Fruit fly (Drosophila melanogaster) whole organism, adult: ENCODE results near the gene GstZ1.
A peak's percentile ranks its signal among the peaks of the same experiment; 100 is the strongest.

Experiments
- CG11617 ChIP-seq: fragments of 200-800 bp; sonication (Bioruptor generic); optimal IDR thresholded peaks from 2 replicates; lab custom pipeline; 2017; ENCODE audit warnings: mild to moderate bottlenecking, missing biosample characterization, missing genetic modification reagents, missing genetic modification characterization
- CG12768 ChIP-seq: fragments of 200-800 bp; sonication (Bioruptor generic); optimal IDR thresholded peaks from 2 replicates; lab custom pipeline; 2017; ENCODE audit warnings: missing biosample characterization, missing genetic modification characterization, mild to moderate bottlenecking, moderate library complexity, missing genetic modification reagents
- CG14711 ChIP-seq: fragments of 200-800 bp; sonication (Bioruptor generic); optimal IDR thresholded peaks from 2 replicates; lab custom pipeline; 2018; ENCODE audit warnings: missing biosample characterization, mild to moderate bottlenecking, missing genetic modification characterization, moderate library complexity
- CG1620 ChIP-seq: fragments of 200-800 bp; sonication (Bioruptor generic); optimal IDR thresholded peaks from 2 replicates; lab custom pipeline; 2016; ENCODE audit warnings: missing biosample characterization, missing genetic modification characterization
- CG33017 ChIP-seq: fragments of 200-800 bp; sonication (Bioruptor generic); optimal IDR thresholded peaks from 2 replicates; lab custom pipeline; 2018; ENCODE audit warnings: missing biosample characterization, mild to moderate bottlenecking, missing genetic modification characterization, moderate library complexity
- CG5204 ChIP-seq: fragments of 200-800 bp; sonication (Bioruptor generic); optimal IDR thresholded peaks from 2 replicates; lab custom pipeline; 2016; ENCODE audit warnings: missing biosample characterization, missing genetic modification characterization
- CG7045 ChIP-seq: fragments of 200-800 bp; sonication (Bioruptor generic); optimal IDR thresholded peaks from 2 replicates; lab custom pipeline; 2017; ENCODE audit warnings: missing biosample characterization, mild to moderate bottlenecking, missing genetic modification characterization
- CG7101 ChIP-seq: fragments of 200-800 bp; sonication (Bioruptor generic); optimal IDR thresholded peaks from 2 replicates; lab custom pipeline; 2018; ENCODE audit warnings: missing biosample characterization, mild to moderate bottlenecking, missing genetic modification characterization, moderate library complexity
- Clk ChIP-seq: fragments of 200-800 bp; sonication (Bioruptor generic); optimal IDR thresholded peaks from 2 replicates; lab custom pipeline; 2017; ENCODE audit warnings: missing biosample characterization, missing genetic modification characterization
- Crg-1 ChIP-seq: fragments of 200-800 bp; sonication (Bioruptor generic); optimal IDR thresholded peaks from 2 replicates; lab custom pipeline; 2016; ENCODE audit warnings: missing biosample characterization, missing genetic modification characterization
- Hr96 ChIP-seq: fragments of 200-800 bp; sonication (Bioruptor generic); optimal IDR thresholded peaks from 2 replicates; lab custom pipeline; 2016; ENCODE audit warnings: missing biosample characterization, missing genetic modification characterization
- Mnt ChIP-seq: fragments of 200-800 bp; sonication (Bioruptor generic); optimal IDR thresholded peaks from 2 replicates; lab custom pipeline; 2016; ENCODE audit warnings: missing biosample characterization, mild to moderate bottlenecking, missing genetic modification characterization
- bab1 ChIP-seq: fragments of 200-800 bp; sonication (Bioruptor generic); optimal IDR thresholded peaks from 3 replicates; lab custom pipeline; 2019; ENCODE audit warnings: missing biosample characterization, mild to moderate bottlenecking, missing genetic modification characterization, moderate library complexity
- cic ChIP-seq: fragments of 200-800 bp; sonication (Bioruptor generic); optimal IDR thresholded peaks from 2 replicates; lab custom pipeline; 2017; ENCODE audit warnings: missing biosample characterization, mild to moderate bottlenecking, missing genetic modification characterization, moderate library complexity
- cnc ChIP-seq, 2 experiments: fragments of >200 bp; optimal IDR thresholded peaks; 2 replicates each; lab custom pipeline; 2017
- kay ChIP-seq: fragments of 200-800 bp; sonication (Bioruptor generic); peaks from one replicate; lab custom pipeline; 2016; ENCODE audit warnings: missing biosample characterization, missing genetic modification characterization, borderline replicate concordance
- ovo ChIP-seq: fragments of 200-800 bp; sonication (Bioruptor generic); optimal IDR thresholded peaks from 2 replicates; lab custom pipeline; 2016; ENCODE audit warnings: missing biosample characterization, missing genetic modification characterization
- pad ChIP-seq: fragments of 200-800 bp; sonication (Bioruptor generic); optimal IDR thresholded peaks from 3 replicates; lab custom pipeline; 2017; ENCODE audit warnings: missing biosample characterization, missing genetic modification characterization, mild to moderate bottlenecking, moderate library complexity, missing genetic modification reagents
- tj ChIP-seq: fragments of 200-800 bp; sonication (Bioruptor generic); optimal IDR thresholded peaks from 3 replicates; lab custom pipeline; 2017; ENCODE audit warnings: missing biosample characterization, mild to moderate bottlenecking, missing genetic modification characterization, moderate library complexity
- toe ChIP-seq: fragments of 200-800 bp; sonication (Bioruptor generic); optimal IDR thresholded peaks from 2 replicates; lab custom pipeline; 2016; ENCODE audit warnings: missing biosample characterization, missing genetic modification characterization

GstZ1 gene

dm6 chr3R:9456373-9456772, at the start of gene GstZ1:
Gene GstZ1 (minus strand): TSS chr3R:9456546.
- TF ChIP-seq Hr96 (GFP tag; lab: Kevin White, UChicago) (no peak), CG14711 (no peak), CG1620 (GFP tag; lab: Kevin White, UChicago) (no peak), cic (GFP tag; lab: Kevin White, UChicago) (peak; percentile 2), Mnt (GFP tag; lab: Kevin White, UChicago) (no peak), CG33017 (no peak), tj (GFP tag; lab: Kevin White, UChicago) (no peak), cnc (optimal IDR thresholded peaks at IDR 0.05; lab: Kevin White, UChicago) (no peak), toe (GFP tag; lab: Kevin White, UChicago) (no peak), bab1 (peak; percentile 33), CG11617 (GFP tag; lab: Kevin White, UChicago) (no peak)

- TF ChIP-seq ovo (GFP tag; lab: Kevin White, UChicago) (no peak), Clk (GFP tag; lab: Kevin White, UChicago) (no peak), CG11617 (GFP tag; lab: Kevin White, UChicago) (no peak), tj (GFP tag; lab: Kevin White, UChicago) (no peak), toe (GFP tag; lab: Kevin White, UChicago) (no peak), cnc (optimal IDR thresholded peaks at IDR 0.05; lab: Kevin White, UChicago) (no peak), bab1 (peak; percentile 66), kay (GFP tag; lab: Kevin White, UChicago) (peak; percentile 93), CG7101 (tag; lab: Kevin White, UChicago) (no peak), CG12768 (GFP tag; lab: Kevin White, UChicago) (no peak), Crg-1 (no peak), CG33017 (no peak), cic (GFP tag; lab: Kevin White, UChicago) (no peak), Mnt (GFP tag; lab: Kevin White, UChicago) (peak; percentile 38), CG1620 (GFP tag; lab: Kevin White, UChicago) (no peak), CG7045 (GFP tag; lab: Kevin White, UChicago) (no peak), CG5204 (GFP tag; lab: Kevin White, UChicago) (no peak), pad (GFP tag; lab: Kevin White, UChicago) (no peak), Hr96 (GFP tag; lab: Kevin White, UChicago) (no peak), CG14711 (peak; percentile 50)
These were observed 48.0 kb upstream of the GstZ1 start, which contains the start of gene CG8149 for dm6 chr3R:9504355-9504754. Gene CG8149 (plus strand): TSS chr3R:9504656.

- TF ChIP-seq Clk (GFP tag; lab: Kevin White, UChicago) (no peak), CG7045 (GFP tag; lab: Kevin White, UChicago) (peak; percentile 52), Crg-1 (no peak), CG5204 (GFP tag; lab: Kevin White, UChicago) (no peak), Hr96 (GFP tag; lab: Kevin White, UChicago) (no peak), pad (GFP tag; lab: Kevin White, UChicago) (no peak), kay (GFP tag; lab: Kevin White, UChicago) (no peak), Mnt (GFP tag; lab: Kevin White, UChicago) (peak; percentile 42), bab1 (no peak), CG7101 (tag; lab: Kevin White, UChicago) (peak; percentile 39), tj (GFP tag; lab: Kevin White, UChicago) (peak; percentile 49), CG33017 (peak; percentile 17), cnc (optimal IDR thresholded peaks at IDR 0.05; lab: Kevin White, UChicago) (no peak), cic (GFP tag; lab: Kevin White, UChicago) (peak; percentile 69), CG11617 (GFP tag; lab: Kevin White, UChicago) (peak; percentile 47), CG12768 (GFP tag; lab: Kevin White, UChicago) (peak; percentile 60), toe (GFP tag; lab: Kevin White, UChicago) (no peak), CG1620 (GFP tag; lab: Kevin White, UChicago) (no peak), CG14711 (no peak), ovo (GFP tag; lab: Kevin White, UChicago) (no peak)
These were observed 47.2 kb upstream of the GstZ1 start for dm6 chr3R:9503329-9504088.

dm6 chr3R:9502416-9502763, 46.0 kb upstream of the GstZ1 start, which contains the start of gene RhoL:
Gene RhoL (minus strand): TSS chr3R:9502581.
- TF ChIP-seq CG12768 (GFP tag; lab: Kevin White, UChicago), result peak; percentile 79
- TF ChIP-seq Hr96 (GFP tag; lab: Kevin White, UChicago), result no peak
- TF ChIP-seq CG33017, result peak; percentile 54
- TF ChIP-seq toe (GFP tag; lab: Kevin White, UChicago), result no peak
- TF ChIP-seq CG14711, result peak; percentile 7
- TF ChIP-seq cic (GFP tag; lab: Kevin White, UChicago), result peak; percentile 82
- TF ChIP-seq cnc (optimal IDR thresholded peaks at IDR 0.05; lab: Kevin White, UChicago), result no peak
- no peak for TF ChIP-seq CG7101 (tag; lab: Kevin White, UChicago)
- peak; percentile 81 for TF ChIP-seq Mnt (GFP tag; lab: Kevin White, UChicago)
- TF ChIP-seq bab1, result peak; percentile 67
- no peak for TF ChIP-seq ovo (GFP tag; lab: Kevin White, UChicago)
- peak; percentile 47 for TF ChIP-seq tj (GFP tag; lab: Kevin White, UChicago)
- no peak for TF ChIP-seq CG7045 (GFP tag; lab: Kevin White, UChicago)
- TF ChIP-seq CG1620 (GFP tag; lab: Kevin White, UChicago), result no peak
- TF ChIP-seq CG11617 (GFP tag; lab: Kevin White, UChicago), result peak; percentile 8
- no peak for TF ChIP-seq kay (GFP tag; lab: Kevin White, UChicago)
